Fruit fly (Drosophila melanogaster) Kc167 (cell line): ENCODE measurements around the gene PQBP1.

ENCODE experiments used
- Myc ChIP-seq: fragments of >200 bp; optimal IDR thresholded peaks from 2 replicates; lab custom pipeline; 2017; ENCODE audit warnings: missing external identifiers
- Sin3A ChIP-seq: fragments of >200 bp; optimal IDR thresholded peaks from 2 replicates; lab custom pipeline; 2018; ENCODE audit warnings: missing external identifiers
- h ChIP-seq: fragments of >200 bp; optimal IDR thresholded peaks from 3 replicates; lab custom pipeline; 2018; ENCODE audit warnings: missing external identifiers
- insv ChIP-seq: fragments of >200 bp; optimal IDR thresholded peaks from 3 replicates; lab custom pipeline; 2018; ENCODE audit warnings: missing external identifiers
- psq ChIP-seq: fragments of >200 bp; optimal IDR thresholded peaks from 2 replicates; lab custom pipeline; 2017; ENCODE audit warnings: missing external identifiers
- ttk ChIP-seq: sonication (Bioruptor generic); optimal IDR thresholded peaks from 2 replicates; lab custom pipeline; 2017; ENCODE audit warnings: missing external identifiers

The PQBP1 gene

dm6 chr3R:25064907-25065841 is at the start of gene PQBP1, which contains the start of gene veli:
Gene PQBP1 (plus strand): TSS chr3R:25065791.
Gene veli (minus strand): TSS chr3R:25065591.
- TF ChIP-seq Myc (lab: Kevin White, UChicago) (no peak), psq (lab: Kevin White, UChicago) (no peak), h (lab: Kevin White, UChicago) (no peak), ttk (lab: Kevin White, UChicago) (no peak), Sin3A (lab: Kevin White, UChicago) (no peak), insv (lab: Kevin White, UChicago) (no peak)

- TF ChIP-seq psq (lab: Kevin White, UChicago) (no peak), h (lab: Kevin White, UChicago) (no peak), ttk (lab: Kevin White, UChicago) (no peak), Myc (lab: Kevin White, UChicago) (no peak), insv (lab: Kevin White, UChicago) (no peak), Sin3A (lab: Kevin White, UChicago) (no peak)
These were observed 42.5 kb upstream of the PQBP1 start, which contains the start of gene beta4GalT7 for dm6 chr3R:25023056-25023455. Gene beta4GalT7 (plus strand): TSS chr3R:25023256.

DNA sequence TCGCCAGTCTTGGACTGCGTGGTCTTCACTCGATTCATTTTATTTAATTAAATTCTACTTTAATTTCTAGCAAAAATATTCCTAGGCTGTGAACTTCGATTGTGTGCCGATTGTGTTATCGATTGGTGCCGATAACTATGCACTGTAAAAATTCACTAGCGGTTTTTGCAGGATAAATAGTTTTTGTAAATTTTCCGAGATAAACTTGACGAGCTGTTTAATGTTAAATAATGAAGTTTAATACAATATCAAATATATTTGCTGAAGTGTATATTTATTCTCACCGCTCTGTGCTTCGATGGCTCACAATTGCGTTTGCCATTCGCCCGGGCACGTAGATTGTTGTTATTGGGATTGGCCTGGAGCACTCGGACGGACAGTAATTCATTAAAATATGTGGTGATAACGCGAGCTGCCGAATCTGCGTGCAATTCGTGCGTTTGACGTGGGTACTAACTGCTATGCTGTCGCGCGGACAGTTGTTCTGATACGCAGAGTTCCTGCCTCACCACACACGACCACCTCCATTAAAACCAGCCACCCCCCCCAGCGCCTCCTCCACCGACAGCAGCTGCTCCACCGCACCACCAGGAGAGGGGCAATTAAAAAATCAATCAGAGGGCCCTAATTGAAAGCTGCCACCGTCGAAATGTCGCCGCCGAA is 40.6 kb upstream of the PQBP1 start, which contains the start of the genes EMC6 and Hr96:
EMC6 (minus strand) TSS at position 123 of the 663 bp plus-strand sequence.
Hr96 (plus strand) TSS at position 341 of the 663 bp plus-strand sequence.
- no peak for TF ChIP-seq h (lab: Kevin White, UChicago)
- no peak for TF ChIP-seq psq (lab: Kevin White, UChicago)
- TF ChIP-seq ttk (lab: Kevin White, UChicago): no peak
- TF ChIP-seq Sin3A (lab: Kevin White, UChicago): no peak

DNA sequence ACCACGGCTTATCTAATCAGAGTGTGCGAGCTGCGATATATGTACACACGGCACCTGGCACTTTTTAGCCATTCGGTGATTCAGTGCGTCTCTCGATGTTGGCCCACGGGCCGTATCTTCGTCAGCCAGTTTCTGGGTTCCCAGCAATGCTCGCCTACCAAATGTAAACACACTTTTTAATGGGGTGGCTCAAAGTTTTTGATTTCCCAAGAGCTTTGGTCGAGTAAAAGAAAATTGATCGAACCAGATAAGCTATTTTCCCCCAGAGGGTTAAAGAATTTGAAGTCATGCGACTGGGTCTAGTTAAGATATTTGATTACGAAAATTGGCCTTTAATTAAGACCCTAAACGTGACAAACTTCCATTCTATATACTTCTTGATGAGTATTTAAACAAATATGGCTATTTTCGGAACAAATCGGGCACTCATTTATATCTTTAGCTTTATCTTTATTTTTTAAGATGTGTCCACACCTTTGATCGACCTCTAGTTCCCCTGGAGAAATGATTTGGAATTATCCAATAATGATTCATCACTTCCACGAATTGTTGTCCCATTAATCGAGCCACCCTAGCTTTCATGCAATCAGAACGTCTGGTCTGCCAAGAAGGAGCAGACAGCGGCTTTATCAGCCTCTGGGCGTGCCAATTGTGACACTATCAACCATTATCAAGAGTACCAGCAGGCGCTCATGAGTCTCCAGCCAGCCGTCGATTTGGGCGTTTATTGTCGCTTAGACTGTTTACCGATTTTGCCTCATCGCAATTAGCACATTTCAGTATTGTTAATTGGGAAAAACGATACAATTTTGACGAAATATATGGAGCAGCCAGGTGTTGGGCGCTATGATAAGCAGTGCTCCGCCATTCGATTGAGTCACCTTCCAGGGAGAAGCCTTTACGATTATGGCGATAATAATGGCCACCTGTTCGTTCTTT is 38.0 kb upstream of the PQBP1 start:
- TF ChIP-seq ttk (lab: Kevin White, UChicago): no peak
- TF ChIP-seq h (lab: Kevin White, UChicago): no peak
- no peak for TF ChIP-seq Sin3A (lab: Kevin White, UChicago)
- no peak for TF ChIP-seq psq (lab: Kevin White, UChicago)
- no peak for TF ChIP-seq insv (lab: Kevin White, UChicago)
- TF ChIP-seq Myc (lab: Kevin White, UChicago): no peak

dm6 chr3R:25032686-25033085 is 32.9 kb upstream of the PQBP1 start:
- no peak for TF ChIP-seq insv (lab: Kevin White, UChicago)
- no peak for TF ChIP-seq psq (lab: Kevin White, UChicago)
- TF ChIP-seq Myc (lab: Kevin White, UChicago): no peak

dm6 chr3R:25033142-25033586 is 32.4 kb upstream of the PQBP1 start, which contains the start of gene Smg6:
Gene Smg6 (minus strand): TSS chr3R:25033465.
- TF ChIP-seq Sin3A (lab: Kevin White, UChicago) (no peak), psq (lab: Kevin White, UChicago) (no peak)

dm6 chr3R:25036644-25037043 is 28.9 kb upstream of the PQBP1 start, which contains the start of gene CG31115:
Gene CG31115 (plus strand): TSS chr3R:25036944.
- no peak for TF ChIP-seq psq (lab: Kevin White, UChicago)
- TF ChIP-seq Sin3A (lab: Kevin White, UChicago): no peak
- TF ChIP-seq Myc (lab: Kevin White, UChicago): no peak
- TF ChIP-seq ttk (lab: Kevin White, UChicago): no peak
- no peak for TF ChIP-seq insv (lab: Kevin White, UChicago)
- no peak for TF ChIP-seq h (lab: Kevin White, UChicago)

dm6 chr3R:25039028-25039476 is 26.5 kb upstream of the PQBP1 start, which contains the start of the genes Ythdf and bai:
Gene Ythdf (minus strand): TSS chr3R:25039249.
Gene bai (plus strand): TSS chr3R:25039374.
- no peak for TF ChIP-seq Sin3A (lab: Kevin White, UChicago)
- no peak for TF ChIP-seq h (lab: Kevin White, UChicago)
- no peak for TF ChIP-seq psq (lab: Kevin White, UChicago)
- no peak for TF ChIP-seq insv (lab: Kevin White, UChicago)

- no peak for TF ChIP-seq insv (lab: Kevin White, UChicago)
- no peak for TF ChIP-seq psq (lab: Kevin White, UChicago)
- no peak for TF ChIP-seq h (lab: Kevin White, UChicago)
- no peak for TF ChIP-seq Myc (lab: Kevin White, UChicago)
- no peak for TF ChIP-seq Sin3A (lab: Kevin White, UChicago)
- TF ChIP-seq ttk (lab: Kevin White, UChicago): no peak
These were observed 20.6 kb upstream of the PQBP1 start, which contains the start of gene 5PtaseI for dm6 chr3R:25044816-25045551. Gene 5PtaseI (minus strand): TSS chr3R:25045151.

DNA sequence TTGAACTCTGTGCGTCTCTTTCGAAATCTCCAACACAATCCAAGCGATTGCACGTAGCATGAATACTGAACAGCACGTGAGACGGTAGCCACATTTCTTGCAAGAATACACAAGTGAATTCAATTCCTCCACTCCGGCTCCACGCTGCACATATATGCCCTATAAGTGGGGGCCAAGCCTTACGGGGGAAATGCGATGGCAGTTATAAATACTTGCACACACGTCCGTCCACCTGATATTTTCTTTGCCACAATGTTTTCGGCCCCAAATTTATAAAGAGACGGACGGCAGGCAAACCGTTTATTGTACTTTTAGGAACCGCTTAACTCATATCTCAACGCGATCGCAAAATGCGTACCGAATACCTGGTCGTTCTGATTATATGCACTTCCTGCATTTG is 19.6 kb upstream of the PQBP1 start, which contains the start of gene CG11786:
CG11786 (plus strand) TSS at position 301 of the 400 bp plus-strand sequence.
- TF ChIP-seq Myc (lab: Kevin White, UChicago): no peak
- TF ChIP-seq insv (lab: Kevin White, UChicago): no peak
- TF ChIP-seq ttk (lab: Kevin White, UChicago): no peak
- TF ChIP-seq Sin3A (lab: Kevin White, UChicago): no peak
- no peak for TF ChIP-seq psq (lab: Kevin White, UChicago)
- TF ChIP-seq h (lab: Kevin White, UChicago): no peak
